Worm (Caenorhabditis elegans) whole organism, midembryonic: Measurements from ENCODE around the gene let-767.

Experiments used
- T22C8.4 ChIP-seq: fragments of 200-800 bp; sonication (Bioruptor generic); IDR thresholded peaks from 2 replicates; pipeline ENCODE4 v1.3.6; 2022; ENCODE audit warnings: missing genetic modification characterization, missing compliant biosample characterization
- cog-1 ChIP-seq: sonication (generic microtip); optimal IDR thresholded peaks from 2 replicates; lab custom pipeline; 2016; ENCODE audit warnings: missing genetic modification characterization, missing compliant biosample characterization
- flt-1 ChIP-seq: fragments of 200-800 bp; sonication (Bioruptor generic); IDR thresholded peaks from 2 replicates; pipeline ENCODE4 v1.3.6; 2022; ENCODE audit warnings: missing genetic modification characterization, missing compliant biosample characterization
- klf-2 ChIP-seq: fragments of 200-800 bp; sonication (Bioruptor generic); conservative IDR thresholded peaks from 2 replicates; pipeline ENCODE4 v1.3.6; 2022; ENCODE audit warnings: missing genetic modification reagents, missing genetic modification characterization, missing compliant biosample characterization
- med-1 ChIP-seq: sonication (generic microtip); optimal IDR thresholded peaks from 2 replicates; lab custom pipeline; 2017; ENCODE audit warnings: missing genetic modification characterization, mild to moderate bottlenecking, missing compliant biosample characterization, antibody characterized with exemption, missing genetic modification reagents; ENCODE audit not compliant: insufficient read depth
- ref-1 ChIP-seq: fragments of 200-800 bp; sonication (Bioruptor generic); conservative IDR thresholded peaks from 2 replicates; pipeline ENCODE4 v1.3.6; 2022; ENCODE audit warnings: missing genetic modification reagents, missing genetic modification characterization, missing compliant biosample characterization
- tab-1 ChIP-seq: fragments of 200-800 bp; sonication (Bioruptor generic); IDR thresholded peaks from 2 replicates; pipeline ENCODE4 v1.3.6; 2022; ENCODE audit warnings: missing genetic modification characterization, missing compliant biosample characterization
- ztf-23 ChIP-seq: fragments of 200-800 bp; sonication (Bioruptor generic); IDR thresholded peaks from 2 replicates; pipeline ENCODE4 v1.3.6; 2022; ENCODE audit warnings: missing genetic modification reagents, missing genetic modification characterization, missing compliant biosample characterization
- ztf-29 ChIP-seq: fragments of 200-800 bp; sonication (Bioruptor generic); IDR thresholded peaks from 2 replicates; pipeline ENCODE4 v1.3.6; 2022; ENCODE audit warnings: missing genetic modification reagents, missing genetic modification characterization, missing compliant biosample characterization

let-767 gene

ce11 chrIII:6290469-6291182, 49.1 kb downstream of the let-767 start:
- TF ChIP-seq T22C8.4 (GFP tag; lab: Robert Waterston, UW): no peak
- TF ChIP-seq tab-1 (GFP tag; lab: Robert Waterston, UW): no peak
- no peak for TF ChIP-seq cog-1 (tag; lab: Kevin White, UChicago)
- no peak for TF ChIP-seq klf-2 (GFP tag; lab: Robert Waterston, UW)
- no peak for TF ChIP-seq ref-1 (GFP tag; lab: Robert Waterston, UW)
- TF ChIP-seq ztf-29 (GFP tag; lab: Robert Waterston, UW): no peak
- TF ChIP-seq ztf-23: no peak
- TF ChIP-seq med-1 (GFP tag; lab: Kevin White, UChicago): no peak
- TF ChIP-seq flt-1 (GFP tag; lab: Robert Waterston, UW): no peak

ce11 chrIII:6289366-6289765, 50.4 kb downstream of the let-767 start:
- TF ChIP-seq tab-1 (GFP tag; lab: Robert Waterston, UW) (no peak), cog-1 (tag; lab: Kevin White, UChicago) (no peak), ref-1 (GFP tag; lab: Robert Waterston, UW) (no peak), klf-2 (GFP tag; lab: Robert Waterston, UW) (no peak), flt-1 (GFP tag; lab: Robert Waterston, UW) (no peak), ztf-23 (no peak), T22C8.4 (GFP tag; lab: Robert Waterston, UW) (no peak), ztf-29 (GFP tag; lab: Robert Waterston, UW) (no peak), med-1 (GFP tag; lab: Kevin White, UChicago) (no peak)
